Fruit fly (Drosophila melanogaster) whole organism, adult: Measurements from ENCODE around the gene vari.

ENCODE experiments used
- CG11617 ChIP-seq: fragments of 200-800 bp; sonication (Bioruptor generic); optimal IDR thresholded peaks from 2 replicates; lab custom pipeline; 2017; ENCODE audit warnings: mild to moderate bottlenecking, missing biosample characterization, missing genetic modification reagents, missing genetic modification characterization
- CG12768 ChIP-seq: fragments of 200-800 bp; sonication (Bioruptor generic); optimal IDR thresholded peaks from 2 replicates; lab custom pipeline; 2017; ENCODE audit warnings: missing biosample characterization, missing genetic modification characterization, mild to moderate bottlenecking, moderate library complexity, missing genetic modification reagents
- CG14711 ChIP-seq: fragments of 200-800 bp; sonication (Bioruptor generic); optimal IDR thresholded peaks from 2 replicates; lab custom pipeline; 2018; ENCODE audit warnings: missing biosample characterization, mild to moderate bottlenecking, missing genetic modification characterization, moderate library complexity
- CG1620 ChIP-seq: fragments of 200-800 bp; sonication (Bioruptor generic); optimal IDR thresholded peaks from 2 replicates; lab custom pipeline; 2016; ENCODE audit warnings: missing biosample characterization, missing genetic modification characterization
- CG33017 ChIP-seq: fragments of 200-800 bp; sonication (Bioruptor generic); optimal IDR thresholded peaks from 2 replicates; lab custom pipeline; 2018; ENCODE audit warnings: missing biosample characterization, mild to moderate bottlenecking, missing genetic modification characterization, moderate library complexity
- CG5204 ChIP-seq: fragments of 200-800 bp; sonication (Bioruptor generic); optimal IDR thresholded peaks from 2 replicates; lab custom pipeline; 2016; ENCODE audit warnings: missing biosample characterization, missing genetic modification characterization
- CG7045 ChIP-seq: fragments of 200-800 bp; sonication (Bioruptor generic); optimal IDR thresholded peaks from 2 replicates; lab custom pipeline; 2017; ENCODE audit warnings: missing biosample characterization, mild to moderate bottlenecking, missing genetic modification characterization
- CG7101 ChIP-seq: fragments of 200-800 bp; sonication (Bioruptor generic); optimal IDR thresholded peaks from 2 replicates; lab custom pipeline; 2018; ENCODE audit warnings: missing biosample characterization, mild to moderate bottlenecking, missing genetic modification characterization, moderate library complexity
- Clk ChIP-seq: fragments of 200-800 bp; sonication (Bioruptor generic); optimal IDR thresholded peaks from 2 replicates; lab custom pipeline; 2017; ENCODE audit warnings: missing biosample characterization, missing genetic modification characterization
- Crg-1 ChIP-seq: fragments of 200-800 bp; sonication (Bioruptor generic); optimal IDR thresholded peaks from 2 replicates; lab custom pipeline; 2016; ENCODE audit warnings: missing biosample characterization, missing genetic modification characterization
- Hr96 ChIP-seq: fragments of 200-800 bp; sonication (Bioruptor generic); optimal IDR thresholded peaks from 2 replicates; lab custom pipeline; 2016; ENCODE audit warnings: missing biosample characterization, missing genetic modification characterization
- Mnt ChIP-seq: fragments of 200-800 bp; sonication (Bioruptor generic); optimal IDR thresholded peaks from 2 replicates; lab custom pipeline; 2016; ENCODE audit warnings: missing biosample characterization, mild to moderate bottlenecking, missing genetic modification characterization
- bab1 ChIP-seq: fragments of 200-800 bp; sonication (Bioruptor generic); optimal IDR thresholded peaks from 3 replicates; lab custom pipeline; 2019; ENCODE audit warnings: missing biosample characterization, mild to moderate bottlenecking, missing genetic modification characterization, moderate library complexity
- cic ChIP-seq: fragments of 200-800 bp; sonication (Bioruptor generic); optimal IDR thresholded peaks from 2 replicates; lab custom pipeline; 2017; ENCODE audit warnings: missing biosample characterization, mild to moderate bottlenecking, missing genetic modification characterization, moderate library complexity
- cnc ChIP-seq, 2 experiments: fragments of >200 bp; optimal IDR thresholded peaks; 2 replicates each; lab custom pipeline; 2017
- kay ChIP-seq: fragments of 200-800 bp; sonication (Bioruptor generic); peaks from one replicate; lab custom pipeline; 2016; ENCODE audit warnings: missing biosample characterization, missing genetic modification characterization, borderline replicate concordance
- ovo ChIP-seq: fragments of 200-800 bp; sonication (Bioruptor generic); optimal IDR thresholded peaks from 2 replicates; lab custom pipeline; 2016; ENCODE audit warnings: missing biosample characterization, missing genetic modification characterization
- pad ChIP-seq: fragments of 200-800 bp; sonication (Bioruptor generic); optimal IDR thresholded peaks from 3 replicates; lab custom pipeline; 2017; ENCODE audit warnings: missing biosample characterization, missing genetic modification characterization, mild to moderate bottlenecking, moderate library complexity, missing genetic modification reagents
- tj ChIP-seq: fragments of 200-800 bp; sonication (Bioruptor generic); optimal IDR thresholded peaks from 3 replicates; lab custom pipeline; 2017; ENCODE audit warnings: missing biosample characterization, mild to moderate bottlenecking, missing genetic modification characterization, moderate library complexity
- toe ChIP-seq: fragments of 200-800 bp; sonication (Bioruptor generic); optimal IDR thresholded peaks from 2 replicates; lab custom pipeline; 2016; ENCODE audit warnings: missing biosample characterization, missing genetic modification characterization

The vari gene

dm6 chr2L:20831060-20831459, 34.2 kb upstream of the vari start, which contains the start of gene CG31674:
TSS of gene CG31674 (plus strand) at chr2L:20831262.
- TF ChIP-seq tj (GFP tag; lab: Kevin White, UChicago) (peak; percentile 1), bab1 (GFP tag; lab: Kevin White, UChicago) (peak; percentile 72), Mnt (GFP tag; lab: Kevin White, UChicago) (peak; percentile 35), cic (GFP tag; lab: Kevin White, UChicago) (peak; percentile 55), CG33017 (tag; lab: Kevin White, UChicago) (peak; percentile 25), Hr96 (no peak), CG1620 (GFP tag; lab: Kevin White, UChicago) (peak; percentile 4), CG5204 (GFP tag; lab: Kevin White, UChicago) (no peak)

dm6 chr2L:20829755-20830396, 33.0 kb upstream of the vari start:
- TF ChIP-seq kay (GFP tag; lab: Kevin White, UChicago) (no peak), CG1620 (GFP tag; lab: Kevin White, UChicago) (no peak), Hr96 (no peak), Clk (GFP tag; lab: Kevin White, UChicago) (no peak), CG7045 (GFP tag; lab: Kevin White, UChicago) (no peak), bab1 (GFP tag; lab: Kevin White, UChicago) (peak; percentile 0), Crg-1 (no peak), ovo (peak; percentile 9), CG12768 (GFP tag; lab: Kevin White, UChicago) (no peak), Mnt (GFP tag; lab: Kevin White, UChicago) (peak; percentile 7), CG33017 (tag; lab: Kevin White, UChicago) (peak; percentile 16), CG14711 (tag; lab: Kevin White, UChicago) (peak; percentile 93), pad (peak; percentile 0), toe (GFP tag; lab: Kevin White, UChicago) (no peak), CG7101 (tag; lab: Kevin White, UChicago) (peak; percentile 22), CG5204 (GFP tag; lab: Kevin White, UChicago) (no peak), cic (GFP tag; lab: Kevin White, UChicago) (peak; percentile 24), CG11617 (GFP tag; lab: Kevin White, UChicago) (peak; percentile 21), cnc (optimal IDR thresholded peaks at IDR 0.05; lab: Kevin White, UChicago) (no peak), tj (GFP tag; lab: Kevin White, UChicago) (peak; percentile 45)

dm6 chr2L:20829309-20829708, 32.5 kb upstream of the vari start, which contains the start of gene CG31673:
TSS of gene CG31673 (plus strand) at chr2L:20829609.
- no peak for TF ChIP-seq CG12768 (GFP tag; lab: Kevin White, UChicago)
- no peak for TF ChIP-seq pad
- TF ChIP-seq Hr96: no peak
- no peak for TF ChIP-seq CG33017 (tag; lab: Kevin White, UChicago)
- TF ChIP-seq kay (GFP tag; lab: Kevin White, UChicago): no peak
- TF ChIP-seq ovo: no peak
- TF ChIP-seq Crg-1: no peak
- no peak for TF ChIP-seq CG14711 (tag; lab: Kevin White, UChicago)
- TF ChIP-seq cic (GFP tag; lab: Kevin White, UChicago): no peak
- no peak for TF ChIP-seq Mnt (GFP tag; lab: Kevin White, UChicago)
- no peak for TF ChIP-seq bab1 (GFP tag; lab: Kevin White, UChicago)
- TF ChIP-seq CG7045 (GFP tag; lab: Kevin White, UChicago): no peak
- no peak for TF ChIP-seq tj (GFP tag; lab: Kevin White, UChicago)
- no peak for TF ChIP-seq Clk (GFP tag; lab: Kevin White, UChicago)
- no peak for TF ChIP-seq CG5204 (GFP tag; lab: Kevin White, UChicago)
- no peak for TF ChIP-seq toe (GFP tag; lab: Kevin White, UChicago)
- no peak for TF ChIP-seq CG1620 (GFP tag; lab: Kevin White, UChicago)
- TF ChIP-seq CG7101 (tag; lab: Kevin White, UChicago): no peak

- TF ChIP-seq cic (GFP tag; lab: Kevin White, UChicago) (peak; percentile 55), CG7101 (tag; lab: Kevin White, UChicago) (no peak)
These were observed 31.9 kb upstream of the vari start for dm6 chr2L:20828701-20829100.

dm6 chr2L:20827045-20827444, 30.2 kb upstream of the vari start:
- TF ChIP-seq bab1 (GFP tag; lab: Kevin White, UChicago) (no peak), CG33017 (tag; lab: Kevin White, UChicago) (no peak), CG1620 (GFP tag; lab: Kevin White, UChicago) (no peak)

dm6 chr2L:20826226-20826625, 29.4 kb upstream of the vari start:
- TF ChIP-seq toe (GFP tag; lab: Kevin White, UChicago): no peak
- peak; percentile 76 for TF ChIP-seq kay (GFP tag; lab: Kevin White, UChicago)

- TF ChIP-seq Mnt (GFP tag; lab: Kevin White, UChicago) (no peak), CG14711 (tag; lab: Kevin White, UChicago) (no peak), kay (GFP tag; lab: Kevin White, UChicago) (peak; percentile 54), pad (no peak), Crg-1 (no peak)
These were observed 28.4 kb upstream of the vari start for dm6 chr2L:20825265-20825664.
